ENCODE assay signal across 2 worm cellular contexts in the genomic region with DNA sequence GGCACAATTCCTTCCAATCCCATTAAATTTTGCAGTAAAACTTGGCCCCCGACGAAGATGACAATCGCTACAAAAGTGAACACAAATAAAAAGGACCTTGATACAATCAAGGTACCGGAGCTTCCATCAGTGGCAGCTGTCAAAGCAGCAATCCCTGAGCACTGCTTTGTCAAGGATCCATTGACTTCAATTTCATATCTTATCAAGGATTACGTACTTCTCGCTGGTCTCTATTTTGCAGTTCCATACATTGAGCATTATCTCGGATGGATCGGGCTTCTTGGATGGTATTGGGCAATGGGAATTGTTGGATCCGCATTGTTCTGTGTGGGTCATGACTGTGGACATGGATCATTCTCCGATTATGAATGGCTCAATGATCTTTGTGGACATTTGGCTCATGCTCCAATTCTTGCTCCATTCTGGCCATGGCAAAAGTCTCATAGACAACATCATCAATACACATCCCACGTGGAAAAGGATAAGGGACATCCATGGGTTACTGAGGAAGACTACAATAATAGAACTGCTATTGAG.
A peak's percentile ranks its signal among the peaks of the same experiment; 100 is the strongest.
TF ChIP-seq lines count a peak whose summit lies in the region.

Gene fat-2 (plus strand): TSS at position 51 of the 537 bp plus-strand sequence.

TF ChIP-seq in whole organism, L4 larva, 104 proteins besides CTCF, POLR2A, EP300 and RAD21:
- TF ChIP-seq hlh-11 (tag; optimal IDR thresholded peaks at IDR 0.05; lab: Kevin White, UChicago) = no peak
- no peak for TF ChIP-seq nhr-42 (GFP tag; IDR thresholded peaks at IDR 0.05; lab: Robert Waterston, UW)
- peak in 1 of 2 experiments; percentile 92 for TF ChIP-seq unc-62 (GFP tag; optimal IDR thresholded peaks at IDR 0.05 in 1 of 2; lab: Kevin White, UChicago)
- TF ChIP-seq unc-62 (tag; optimal IDR thresholded peaks at IDR 0.05; lab: Kevin White, UChicago) = no peak
- TF ChIP-seq spr-1 (tag; optimal IDR thresholded peaks at IDR 0.05; lab: Kevin White, UChicago) = no peak
- 0 out of 2 replicates have a peak, but pooled peaks have one; percentile 2 for TF ChIP-seq lim-7 (GFP tag; IDR thresholded peaks at IDR 0.05; lab: Robert Waterston, UW)

TF ChIP-seq in whole organism, young adult, 124 proteins besides CTCF, POLR2A, EP300 and RAD21:
- no peak for TF ChIP-seq ceh-58 (GFP tag; IDR thresholded peaks at IDR 0.05; lab: Robert Waterston, UW)
- no peak for TF ChIP-seq somi-1 (GFP tag; optimal IDR thresholded peaks at IDR 0.05; lab: Kevin White, UChicago)
- TF ChIP-seq madf-6 (GFP tag; IDR thresholded peaks at IDR 0.05; lab: Robert Waterston, UW) = no peak
- no peak for TF ChIP-seq F37B4.10 (GFP tag; IDR thresholded peaks at IDR 0.05; lab: Robert Waterston, UW)
- no peak for TF ChIP-seq akir-1 (GFP tag; optimal IDR thresholded peaks at IDR 0.05; lab: Kevin White, UChicago)
- TF ChIP-seq zim-3 (tag; optimal IDR thresholded peaks at IDR 0.05; lab: Kevin White, UChicago) = peak; percentile 2
